Worm (Caenorhabditis elegans): ENCODE data around the gene txbp-3.

ce11 chrIII:5083304-5083703 lies 36.0 kb upstream of the txbp-3 start:
- TF ChIP-seq lsy-2 (tag; optimal IDR thresholded peaks at IDR 0.05) (no peak), unc-62 (GFP tag; optimal IDR thresholded peaks at IDR 0.05) (no peak), snpc-4 (tag; optimal IDR thresholded peaks at IDR 0.05) (no peak), lin-39 (tag; optimal IDR thresholded peaks at IDR 0.05) (no peak), C34F6.9 (tag; optimal IDR thresholded peaks at IDR 0.05) (no peak), zag-1 (tag; optimal IDR thresholded peaks at IDR 0.05) (no peak), nhr-12 (tag; optimal IDR thresholded peaks at IDR 0.05) (no peak), nhr-21 (tag; optimal IDR thresholded peaks at IDR 0.05) (peak; percentile 22), lin-13 (GFP tag; optimal IDR thresholded peaks at IDR 0.05) (no peak), ZK546.5 (tag; optimal IDR thresholded peaks at IDR 0.05) (no peak)
